Worm (Caenorhabditis elegans) whole organism, L2 larva: ENCODE results near the gene ftn-1.
A peak's percentile ranks its signal among the peaks of the same experiment; 100 is the strongest.
"Not testable (repeated sequence)": the region's sequence is repeated elsewhere in the genome, so short reads cannot be mapped to it uniquely, and the experiment has no call there.

Experiments
- R02D3.7 ChIP-seq: fragments of 150-350 bp; optimal IDR thresholded peaks from 2 replicates; lab custom pipeline; 2014; ENCODE audit warnings: missing biosample characterization, missing genetic modification characterization
- Y55F3AM.14 ChIP-seq: fragments of 200-800 bp; sonication (Bioruptor generic); optimal IDR thresholded peaks from 2 replicates; lab custom pipeline; 2018; ENCODE audit warnings: mild to moderate bottlenecking, missing genetic modification characterization, missing compliant biosample characterization
- ZK546.5 ChIP-seq: sonication (generic microtip); optimal IDR thresholded peaks from 2 replicates; lab custom pipeline; 2017; ENCODE audit warnings: missing biosample characterization, missing genetic modification characterization
- aly-2 ChIP-seq: fragments of 150-350 bp; optimal IDR thresholded peaks from 2 replicates; lab custom pipeline; 2014; ENCODE audit warnings: missing biosample characterization, missing genetic modification characterization
- ama-1 ChIP-seq: fragments of 150-350 bp; optimal IDR thresholded peaks from 2 replicates; lab custom pipeline; 2018; ENCODE audit warnings: inconsistent platforms
- ceh-16 ChIP-seq: fragments of 150-350 bp; optimal IDR thresholded peaks from 2 replicates; lab custom pipeline; 2014; ENCODE audit warnings: missing biosample characterization, missing genetic modification characterization
- ceh-82 ChIP-seq: fragments of 150-350 bp; optimal IDR thresholded peaks from 2 replicates; lab custom pipeline; 2014; ENCODE audit warnings: missing biosample characterization, missing genetic modification characterization
- egl-27 ChIP-seq: sonication (generic microtip); optimal IDR thresholded peaks from 3 replicates; lab custom pipeline; 2017; ENCODE audit warnings: missing biosample characterization, missing genetic modification reagents, missing genetic modification characterization
- elt-3 ChIP-seq: sonication (generic microtip); optimal IDR thresholded peaks from 2 replicates; lab custom pipeline; 2017; ENCODE audit warnings: missing biosample characterization, missing genetic modification characterization
- fos-1 ChIP-seq: fragments of 150-350 bp; optimal IDR thresholded peaks from 2 replicates; lab custom pipeline; 2014; ENCODE audit warnings: missing biosample characterization, missing genetic modification characterization
- lin-13 ChIP-seq: fragments of 150-350 bp; optimal IDR thresholded peaks from 2 replicates; lab custom pipeline; 2014; ENCODE audit warnings: missing biosample characterization, missing genetic modification reagents, missing genetic modification characterization
- mdl-1 ChIP-seq, 2 experiments: fragments of 150-350 bp in 1 of 2; sonication (generic microtip) in 1 of 2; optimal IDR thresholded peaks; 2 replicates each; lab custom pipeline; 2017; ENCODE audit warnings: missing biosample characterization in 2 of 2, missing genetic modification characterization in 2 of 2
- nhr-10 ChIP-seq: sonication (generic microtip); optimal IDR thresholded peaks from 2 replicates; lab custom pipeline; 2017; ENCODE audit warnings: missing biosample characterization, missing genetic modification characterization
- nhr-12 ChIP-seq: fragments of 150-350 bp; optimal IDR thresholded peaks from 2 replicates; lab custom pipeline; 2014; ENCODE audit warnings: missing biosample characterization, missing genetic modification characterization
- nhr-21 ChIP-seq: fragments of 150-350 bp; optimal IDR thresholded peaks from 2 replicates; lab custom pipeline; 2014; ENCODE audit warnings: missing biosample characterization, missing genetic modification characterization
- nhr-237 ChIP-seq: fragments of 150-350 bp; optimal IDR thresholded peaks from 2 replicates; lab custom pipeline; 2014; ENCODE audit warnings: missing biosample characterization, missing genetic modification characterization
- sem-4 ChIP-seq: fragments of 150-350 bp; optimal IDR thresholded peaks from 2 replicates; lab custom pipeline; 2014; ENCODE audit warnings: missing biosample characterization, missing genetic modification reagents, missing genetic modification characterization
- sma-3 ChIP-seq: sonication (generic microtip); optimal IDR thresholded peaks from 2 replicates; lab custom pipeline; 2016; ENCODE audit warnings: missing genetic modification reagents, missing genetic modification characterization, missing compliant biosample characterization
- sma-9 ChIP-seq, 2 experiments: fragments of 150-350 bp in 1 of 2; sonication (generic microtip) in 1 of 2; optimal IDR thresholded peaks; 2 replicates each; lab custom pipeline; 2014 to 2016; ENCODE audit warnings: missing genetic modification characterization in 2 of 2, mild to moderate bottlenecking in 1 of 2, missing biosample characterization in 1 of 2, missing compliant biosample characterization in 1 of 2, missing genetic modification reagents in 1 of 2, moderate library complexity in 1 of 2
- unc-39 ChIP-seq: fragments of 150-350 bp; optimal IDR thresholded peaks from 2 replicates; lab custom pipeline; 2014; ENCODE audit warnings: missing biosample characterization, missing genetic modification characterization
- zag-1 ChIP-seq: fragments of 150-350 bp; optimal IDR thresholded peaks from 2 replicates; lab custom pipeline; 2014; ENCODE audit warnings: missing biosample characterization, missing genetic modification characterization
- ztf-4 ChIP-seq: fragments of 150-350 bp; optimal IDR thresholded peaks from 2 replicates; lab custom pipeline; 2014; ENCODE audit warnings: missing biosample characterization, missing genetic modification characterization

Gene ftn-1

ce11 chrV:7511465-7511864, 35.9 kb downstream of the ftn-1 start, which contains the start of gene nhr-171:
Gene nhr-171, plus strand, starts transcription at chrV:7511765.
- TF ChIP-seq R02D3.7 (tag; lab: Kevin White, UChicago); ztf-4 (tag; lab: Kevin White, UChicago); mdl-1 (tag; optimal IDR thresholded peaks at IDR 0.05; lab: Kevin White, UChicago): not testable (repeated sequence)
- TF ChIP-seq, all 48 proteins: peak for 0; not testable (repeated sequence) for 48

- TF ChIP-seq sem-4 (no peak), sma-9 (GFP tag; optimal IDR thresholded peaks at IDR 0.05; lab: Kevin White, UChicago) (peak; percentile 1), sma-9 (tag; optimal IDR thresholded peaks at IDR 0.05; lab: Kevin White, UChicago) (no peak)
- TF ChIP-seq, all 48 proteins: peak for 1
These were observed 38.8 kb downstream of the ftn-1 start, which contains the start of the genes str-31 and nhr-172 for ce11 chrV:7508566-7509044. Gene str-31, minus strand, starts transcription at chrV:7508666. Gene nhr-172, plus strand, starts transcription at chrV:7508994.

- no peak for TF ChIP-seq sma-3
- TF ChIP-seq ceh-16 (tag; lab: Kevin White, UChicago), result no peak
- TF ChIP-seq sma-9 (GFP tag; optimal IDR thresholded peaks at IDR 0.05; lab: Kevin White, UChicago), result peak; percentile 34
- TF ChIP-seq sma-9 (tag; optimal IDR thresholded peaks at IDR 0.05; lab: Kevin White, UChicago), result no peak
- no peak for TF ChIP-seq aly-2 (tag; lab: Kevin White, UChicago)
- TF ChIP-seq nhr-21, result peak; percentile 10
These were observed 41.2 kb downstream of the ftn-1 start for ce11 chrV:7506207-7506606.

- TF ChIP-seq zag-1 (tag; lab: Kevin White, UChicago), result no peak
- no peak for TF ChIP-seq nhr-10 (tag; lab: Kevin White, UChicago)
- no peak for TF ChIP-seq unc-39 (tag; lab: Kevin White, UChicago)
- no peak for TF ChIP-seq ceh-82 (tag; lab: Kevin White, UChicago)
These were observed 43.1 kb downstream of the ftn-1 start, which contains the start of gene srh-229 for ce11 chrV:7504271-7504670. Gene srh-229, minus strand, starts transcription at chrV:7504371.

ce11 chrV:7501194-7501593, 46.2 kb downstream of the ftn-1 start:
- no peak for TF ChIP-seq ama-1 (lab: Kevin White, UChicago)
- TF ChIP-seq R02D3.7 (tag; lab: Kevin White, UChicago), result no peak
- TF ChIP-seq ZK546.5 (tag; lab: Kevin White, UChicago), result no peak
- TF ChIP-seq fos-1 (tag; lab: Kevin White, UChicago), result no peak
- TF ChIP-seq, all 48 proteins: peak for 0

- TF ChIP-seq Y55F3AM.14 (GFP tag; lab: Kevin White, UChicago) (no peak), fos-1 (tag; lab: Kevin White, UChicago) (no peak), ceh-82 (tag; lab: Kevin White, UChicago) (no peak), egl-27 (no peak), aly-2 (tag; lab: Kevin White, UChicago) (no peak), elt-3 (no peak), nhr-12 (no peak), ceh-16 (tag; lab: Kevin White, UChicago) (no peak), lin-13 (GFP tag; lab: Kevin White, UChicago) (no peak), sem-4 (no peak), nhr-237 (tag; lab: Kevin White, UChicago) (no peak)
These were observed 49.9 kb downstream of the ftn-1 start, which contains the start of gene srh-79 for ce11 chrV:7497440-7497839. Gene srh-79, plus strand, starts transcription at chrV:7497740.
